Worm (Caenorhabditis elegans): ENCODE results near the gene C29F9.5.

DNA sequence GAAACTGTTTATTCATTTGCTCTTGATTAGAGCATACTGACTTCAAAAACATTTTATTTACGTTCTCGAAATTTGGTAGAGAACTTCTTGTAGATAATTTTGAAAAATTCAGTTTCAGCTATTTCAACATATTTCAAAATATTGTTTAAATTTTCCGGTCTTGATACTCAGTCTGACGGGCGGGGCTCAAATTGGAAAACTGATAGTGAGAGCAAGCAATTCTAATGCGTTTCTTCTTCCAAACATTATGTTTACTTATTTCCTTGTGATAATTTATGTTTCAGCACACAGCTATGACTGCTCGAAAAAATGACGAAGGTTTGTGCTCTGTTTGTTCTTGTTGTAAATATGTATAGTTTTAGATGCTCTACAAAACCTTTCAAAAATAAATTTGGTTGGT is 2.9 kb downstream of the C29F9.5 start, which contains the start of gene pals-24:
- TF ChIP-seq dao-5 (tag; optimal IDR thresholded peaks at IDR 0.05) (no peak), him-1 (tag; optimal IDR thresholded peaks at IDR 0.05) (no peak)

All from whole organism, L4/young adult.